Fruit fly (Drosophila melanogaster): ENCODE results near the gene CG13921.

DNA sequence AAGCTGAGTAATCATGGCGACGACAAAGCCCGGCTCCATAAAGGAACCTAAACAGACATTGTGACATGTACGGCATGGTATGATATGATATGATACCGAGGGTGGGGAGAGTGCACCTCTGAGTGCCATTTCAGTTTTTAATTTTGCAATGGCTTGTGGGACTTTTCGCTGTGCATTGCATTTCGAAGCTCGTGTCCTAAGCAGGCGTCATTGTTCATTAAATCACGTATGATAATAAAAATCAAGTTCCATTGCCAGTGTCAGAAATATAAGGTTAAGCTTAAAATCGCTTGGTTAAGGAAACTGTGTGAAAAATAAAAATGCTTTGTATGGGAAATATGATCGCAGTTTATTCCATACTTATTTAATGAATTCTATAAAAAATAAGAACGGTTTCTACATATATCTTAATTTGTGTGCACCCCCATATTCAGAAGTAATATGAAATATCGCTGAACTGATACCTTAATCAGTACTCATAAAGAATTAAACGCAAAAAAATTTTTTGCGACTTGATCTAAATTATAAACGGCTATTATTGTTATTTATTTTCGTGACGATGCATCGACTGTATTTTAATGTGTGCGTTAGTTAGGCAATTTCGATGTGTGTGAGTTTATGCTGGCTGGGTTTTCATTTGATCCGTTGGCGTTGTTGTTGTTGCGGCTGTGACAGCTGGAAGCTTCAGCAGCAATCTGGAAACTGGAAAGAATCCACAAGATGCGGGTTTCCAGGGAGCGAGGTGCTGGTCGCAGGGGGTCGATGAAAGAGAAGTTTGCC, 17.1 kb upstream of the CG13921 start:
- no peak for TF ChIP-seq pan (optimal IDR thresholded peaks at IDR 0.05)
- TF ChIP-seq psq (optimal IDR thresholded peaks at IDR 0.05) = no peak

Measured in whole organism.